Worm (Caenorhabditis elegans): ENCODE data around the gene otpl-5.

The otpl-5 gene

ce11 chrV:8529219-8529618 lies at the start of gene otpl-5:
otpl-5 (plus strand) TSS chrV:8529519.
- TF ChIP-seq egl-44 (GFP tag; IDR thresholded peaks at IDR 0.05) (no peak), rcor-1 (GFP tag; IDR thresholded peaks at IDR 0.05) (no peak), snpc-4 (GFP tag; optimal IDR thresholded peaks at IDR 0.05) (no peak), snpc-4 (tag; optimal IDR thresholded peaks at IDR 0.05) (no peak), pha-4 (tag; optimal IDR thresholded peaks at IDR 0.05) (no peak), Y53F4B.3 (GFP tag; IDR thresholded peaks at IDR 0.05) (no peak), F49E8.2 (tag; optimal IDR thresholded peaks at IDR 0.05; ENCODE audit: insufficient read depth) (no peak), hrde-1 (tag; optimal IDR thresholded peaks at IDR 0.05; ENCODE audit: borderline replicate concordance) (no peak), C17E4.6 (GFP tag; IDR thresholded peaks at IDR 0.05) (no peak), madf-6 (GFP tag; IDR thresholded peaks at IDR 0.05) (no peak), ztf-26 (tag; optimal IDR thresholded peaks at IDR 0.05) (no peak), sea-2 (GFP tag; IDR thresholded peaks at IDR 0.05) (no peak)

DNA sequence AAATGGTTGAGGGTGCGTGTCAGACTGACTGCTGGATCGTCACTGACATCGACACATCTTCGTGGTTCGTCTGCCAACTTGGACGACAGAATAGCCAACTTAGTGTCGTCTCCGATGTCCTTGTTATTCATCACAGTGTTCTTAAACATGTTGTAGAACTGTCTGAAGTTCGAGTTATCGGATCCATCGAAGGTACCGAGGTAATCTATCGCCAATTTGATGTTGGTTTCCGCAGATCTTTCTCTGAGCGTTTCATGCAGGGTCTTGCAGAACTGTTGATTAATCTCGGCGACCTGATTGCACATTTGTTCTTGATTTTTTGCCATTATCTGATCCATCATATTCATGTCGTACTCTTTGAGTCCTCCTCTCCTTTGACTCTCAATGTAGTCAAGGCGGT lies 48.0 kb upstream of the otpl-5 start:
- TF ChIP-seq hsf-1 (GFP tag; IDR thresholded peaks at IDR 0.05) (no peak), mxl-1 (tag; optimal IDR thresholded peaks at IDR 0.05) (no peak), Y95B8A.8 (GFP tag; IDR thresholded peaks at IDR 0.05) (no peak), Y56A3A.18 (GFP tag; IDR thresholded peaks at IDR 0.05) (no peak), snpc-4 (GFP tag; optimal IDR thresholded peaks at IDR 0.05) (no peak), snpc-4 (tag; optimal IDR thresholded peaks at IDR 0.05) (no peak), nhr-90 (tag; optimal IDR thresholded peaks at IDR 0.05) (no peak), nhr-27 (tag; optimal IDR thresholded peaks at IDR 0.05) (no peak), lin-35 (GFP tag; optimal IDR thresholded peaks at IDR 0.05) (no peak), F22D6.2 (tag; optimal IDR thresholded peaks at IDR 0.05) (no peak), ztf-22 (GFP tag; optimal IDR thresholded peaks at IDR 0.05) (no peak), akir-1 (GFP tag; optimal IDR thresholded peaks at IDR 0.05) (no peak), F55B11.4 (tag; optimal IDR thresholded peaks at IDR 0.05; ENCODE audit: borderline replicate concordance, insufficient read depth) (no peak), egrh-3 (GFP tag; IDR thresholded peaks at IDR 0.05) (no peak), nhr-120 (GFP tag; IDR thresholded peaks at IDR 0.05) (no peak), ceh-40 (GFP tag; IDR thresholded peaks at IDR 0.05) (no peak), efl-1 (GFP tag; optimal IDR thresholded peaks at IDR 0.05) (no peak), lin-54 (GFP tag; optimal IDR thresholded peaks at IDR 0.05) (no peak), ccch-3 (GFP tag; optimal IDR thresholded peaks at IDR 0.05) (no peak)

DNA sequence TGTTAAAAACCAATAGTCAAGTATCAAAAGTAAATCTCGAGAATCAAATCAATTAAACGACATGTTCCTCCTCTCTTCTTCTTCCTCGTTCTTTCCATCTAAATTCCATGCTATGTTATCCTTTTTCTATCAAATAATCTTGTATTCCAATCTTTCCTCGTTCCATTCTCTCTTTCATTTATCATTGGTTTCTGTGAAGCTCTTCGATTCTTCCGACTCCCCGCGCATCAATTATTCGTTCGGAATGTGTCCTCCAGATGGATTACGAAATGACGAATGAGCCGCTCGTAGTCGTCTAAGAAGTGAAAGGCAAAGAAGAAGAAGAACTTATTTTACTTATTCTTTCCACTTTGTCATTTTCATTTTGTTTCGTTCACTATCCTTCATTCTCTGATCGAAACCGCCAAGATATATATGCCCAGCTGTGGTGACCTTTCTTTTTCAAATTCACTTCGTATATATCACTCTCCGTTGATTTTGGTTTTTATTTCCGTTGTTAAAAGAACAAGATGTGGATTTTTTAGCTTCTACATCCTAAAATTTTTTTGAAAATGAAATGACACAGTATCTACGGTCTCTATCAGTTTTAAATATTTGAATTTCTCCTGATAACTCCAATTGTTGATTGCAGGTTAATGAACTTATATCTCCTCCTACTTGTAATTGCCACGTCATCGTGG lies 34.9 kb upstream of the otpl-5 start, which contains the start of gene pxn-1:
Gene pxn-1, plus strand, starts transcription at position 630 of the 680 bp plus-strand sequence.
- no peak for TF ChIP-seq dpl-1 (GFP tag; optimal IDR thresholded peaks at IDR 0.05)
- TF ChIP-seq snpc-4 (GFP tag; optimal IDR thresholded peaks at IDR 0.05), result no peak
- TF ChIP-seq snpc-4 (tag; optimal IDR thresholded peaks at IDR 0.05), result no peak
- no peak for TF ChIP-seq atf-7 (tag; optimal IDR thresholded peaks at IDR 0.05)
- no peak for TF ChIP-seq B0019.2 (GFP tag; conservative IDR thresholded peaks at IDR 0.05)
- no peak for TF ChIP-seq mel-28 (tag; optimal IDR thresholded peaks at IDR 0.05; ENCODE audit: borderline replicate concordance)
- TF ChIP-seq F49E8.2 (tag; optimal IDR thresholded peaks at IDR 0.05; ENCODE audit: insufficient read depth), result no peak
- TF ChIP-seq hrde-1 (tag; optimal IDR thresholded peaks at IDR 0.05; ENCODE audit: borderline replicate concordance), result no peak
- TF ChIP-seq lin-35 (GFP tag; optimal IDR thresholded peaks at IDR 0.05), result no peak
- no peak for TF ChIP-seq F57C9.4 (tag; optimal IDR thresholded peaks at IDR 0.05)
- no peak for TF ChIP-seq nhr-179 (tag; optimal IDR thresholded peaks at IDR 0.05)
- TF ChIP-seq F55B11.4 (tag; optimal IDR thresholded peaks at IDR 0.05; ENCODE audit: borderline replicate concordance, insufficient read depth), result no peak
- TF ChIP-seq Y95B8A.8 (GFP tag; IDR thresholded peaks at IDR 0.05), result no peak
- TF ChIP-seq ztf-18 (tag; optimal IDR thresholded peaks at IDR 0.05), result no peak
- TF ChIP-seq T07F8.4 (tag; optimal IDR thresholded peaks at IDR 0.05), result no peak
- no peak for TF ChIP-seq madf-3 (GFP tag; IDR thresholded peaks at IDR 0.05)
